Fruit fly (Drosophila melanogaster): ENCODE data around the gene Lint-O.

Lint-O gene

DNA sequence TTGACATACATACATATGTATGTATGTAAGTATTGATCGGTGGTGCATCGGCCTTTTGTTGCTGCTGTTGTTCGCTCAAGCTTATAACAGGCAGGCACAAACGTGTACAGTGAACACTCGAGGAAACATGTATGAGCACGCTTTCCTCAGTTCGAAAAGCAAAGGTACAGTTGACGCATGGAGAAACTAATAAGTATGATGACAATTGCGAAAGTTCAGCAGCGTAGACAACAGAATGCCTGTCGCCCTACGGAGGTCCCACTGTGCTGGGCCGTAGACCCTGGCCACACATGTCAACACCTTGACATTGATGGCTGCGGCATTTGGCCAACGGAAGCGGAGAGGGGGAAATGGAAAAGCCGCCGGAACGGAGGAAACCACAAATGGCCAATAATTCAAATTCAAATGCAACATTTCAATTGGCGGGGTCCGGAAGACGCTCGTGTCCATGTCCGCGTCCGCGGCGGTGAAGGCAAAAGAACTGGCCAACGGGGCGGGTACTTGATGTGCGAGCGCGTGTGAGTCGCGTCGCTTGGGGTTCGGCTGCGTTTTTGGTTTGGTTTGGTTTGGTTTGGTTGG lies 9.7 kb downstream of the Lint-O start, which contains the start of gene CG2681 (continued):
- TF ChIP-seq dm (GFP tag; optimal IDR thresholded peaks at IDR 0.05) = no peak
- no peak for TF ChIP-seq shn (GFP tag; optimal IDR thresholded peaks at IDR 0.05)
- TF ChIP-seq CG4360 (GFP tag; IDR thresholded peaks at IDR 0.05) = no peak
- TF ChIP-seq org-1 (GFP tag; optimal IDR thresholded peaks at IDR 0.05) = peak; percentile 38
- peak; percentile 94 for TF ChIP-seq Ets65A (GFP tag)
- peak; percentile 72 for TF ChIP-seq Rfx (GFP tag; IDR thresholded peaks at IDR 0.05)
- TF ChIP-seq Hr39 (optimal IDR thresholded peaks at IDR 0.05) = no peak
- TF ChIP-seq Xbp1 (GFP tag; optimal IDR thresholded peaks at IDR 0.05) = peak; percentile 17
- TF ChIP-seq CG14441 (GFP tag; IDR thresholded peaks at IDR 0.05) = peak; percentile 75
- no peak for TF ChIP-seq CG10274 (GFP tag; optimal IDR thresholded peaks at IDR 0.05)
- TF ChIP-seq Rx (GFP tag; IDR thresholded peaks at IDR 0.05) = peak; percentile 53
- TF ChIP-seq CG7745 (tag; optimal IDR thresholded peaks at IDR 0.05) = no peak
- no peak for TF ChIP-seq CG15696 (tag; optimal IDR thresholded peaks at IDR 0.05)
- peak; percentile 76 for TF ChIP-seq zfh1 (GFP tag; IDR thresholded peaks at IDR 0.05)
- TF ChIP-seq D (optimal IDR thresholded peaks at IDR 0.05) = no peak
- no peak for TF ChIP-seq D (GFP tag; optimal IDR thresholded peaks at IDR 0.05)
- no peak for TF ChIP-seq CG17802 (tag; optimal IDR thresholded peaks at IDR 0.05)
- no peak for TF ChIP-seq CG6254 (GFP tag; optimal IDR thresholded peaks at IDR 0.05)
- peak; percentile 80 for TF ChIP-seq CG11456 (GFP tag; IDR thresholded peaks at IDR 0.05)
- TF ChIP-seq TFAM (GFP tag; optimal IDR thresholded peaks at IDR 0.05) = no peak
- TF ChIP-seq lilli (GFP tag; optimal IDR thresholded peaks at IDR 0.05) = peak; percentile 43
- peak; percentile 37; the same call in 1 of the 2 replicates for TF ChIP-seq Oaz (GFP tag; IDR thresholded peaks at IDR 0.05)
- no peak for TF ChIP-seq CG12942 (GFP tag; optimal IDR thresholded peaks at IDR 0.05)
- TF ChIP-seq dpn (GFP tag; optimal IDR thresholded peaks at IDR 0.05) = peak; percentile 22 to 37
- TF ChIP-seq CG4328 (GFP tag; optimal IDR thresholded peaks at IDR 0.05) = no peak
- no peak for TF ChIP-seq ac (GFP tag; optimal IDR thresholded peaks at IDR 0.05)
- peak; percentile 31 for TF ChIP-seq ara (GFP tag; IDR thresholded peaks at IDR 0.05)
- peak; percentile 41; the same call in 1 of the 2 replicates for TF ChIP-seq CG9215 (GFP tag; IDR thresholded peaks at IDR 0.05)
- TF ChIP-seq CG18476 (GFP tag; optimal IDR thresholded peaks at IDR 0.05) = no peak
- TF ChIP-seq seq (GFP tag; IDR thresholded peaks at IDR 0.05) = 0 out of 2 replicates have a peak, but pooled peaks have one; percentile 40
- no peak for TF ChIP-seq GATAe (GFP tag; conservative IDR thresholded peaks at IDR 0.05)
- peak; percentile 45 for TF ChIP-seq ind (GFP tag; optimal IDR thresholded peaks at IDR 0.05)
- TF ChIP-seq CG6689 (GFP tag; IDR thresholded peaks at IDR 0.05) = peak; percentile 56
- TF ChIP-seq sisA (GFP tag; IDR thresholded peaks at IDR 0.05) = peak; percentile 69
- no peak for TF ChIP-seq CG15479 (GFP tag; optimal IDR thresholded peaks at IDR 0.05)
- peak; percentile 59 for TF ChIP-seq CG2120 (GFP tag; optimal IDR thresholded peaks at IDR 0.05)
- TF ChIP-seq CG12659 (GFP tag; optimal IDR thresholded peaks at IDR 0.05) = peak; percentile 29
- TF ChIP-seq CG7963 (GFP tag; IDR thresholded peaks at IDR 0.05; ENCODE audit: partially characterized antibody) = no peak
- no peak for TF ChIP-seq Dad (GFP tag; optimal IDR thresholded peaks at IDR 0.05)
- TF ChIP-seq slp2 (GFP tag; optimal IDR thresholded peaks at IDR 0.05) = no peak
- TF ChIP-seq CG16815 (GFP tag; optimal IDR thresholded peaks at IDR 0.05) = no peak
- TF ChIP-seq Chrac-16 (GFP tag; optimal IDR thresholded peaks at IDR 0.05) = no peak
- peak; percentile 71 for TF ChIP-seq lmd (GFP tag; IDR thresholded peaks at IDR 0.05)
- TF ChIP-seq CG32772 (GFP tag; IDR thresholded peaks at IDR 0.05) = peak; percentile 43
- TF ChIP-seq br (optimal IDR thresholded peaks at IDR 0.05) = no peak
- no peak for TF ChIP-seq CG33213 (GFP tag; optimal IDR thresholded peaks at IDR 0.05)
